Fruit fly (Drosophila melanogaster) whole organism, embryonic: ENCODE data around the gene w.

ENCODE experiments used
- Atf-2 ChIP-seq: fragments of 200-800 bp; sonication (Bioruptor generic); optimal IDR thresholded peaks from 2 replicates; lab custom pipeline; 2016; ENCODE audit warnings: missing biosample characterization, missing genetic modification characterization
- CG10147 ChIP-seq: fragments of 200-800 bp; sonication (Bioruptor generic); optimal IDR thresholded peaks from 2 replicates; lab custom pipeline; 2019; ENCODE audit warnings: missing biosample characterization, mild to moderate bottlenecking, missing genetic modification characterization, moderate library complexity
- CG10274 ChIP-seq: fragments of 200-800 bp; sonication (Bioruptor generic); optimal IDR thresholded peaks from 3 replicates; lab custom pipeline; 2017; ENCODE audit warnings: missing biosample characterization, mild to moderate bottlenecking, missing genetic modification characterization
- CG11723 ChIP-seq: fragments of 200-800 bp; sonication (Bioruptor generic); optimal IDR thresholded peaks from 2 replicates; lab custom pipeline; 2017; ENCODE audit warnings: missing biosample characterization, mild to moderate bottlenecking, missing genetic modification characterization
- CG15479 ChIP-seq: fragments of 200-800 bp; sonication (Bioruptor generic); optimal IDR thresholded peaks from 3 replicates; lab custom pipeline; 2019; ENCODE audit warnings: missing biosample characterization, mild to moderate bottlenecking, missing genetic modification characterization, moderate library complexity
- CG17912 ChIP-seq: fragments of 200-800 bp; sonication (Bioruptor generic); optimal IDR thresholded peaks from 2 replicates; lab custom pipeline; 2018; ENCODE audit warnings: missing biosample characterization, mild to moderate bottlenecking, missing genetic modification characterization
- CG18619 ChIP-seq: fragments of 200-800 bp; sonication (Bioruptor generic); optimal IDR thresholded peaks from 3 replicates; lab custom pipeline; 2017; ENCODE audit warnings: missing biosample characterization, mild to moderate bottlenecking, missing genetic modification characterization
- CG18764 ChIP-seq: fragments of 200-800 bp; sonication (Bioruptor generic); optimal IDR thresholded peaks from 3 replicates; lab custom pipeline; 2016; ENCODE audit warnings: missing biosample characterization, missing genetic modification characterization
- CG33213 ChIP-seq: fragments of 200-800 bp; sonication (Bioruptor generic); optimal IDR thresholded peaks from 3 replicates; lab custom pipeline; 2016; ENCODE audit warnings: missing biosample characterization, missing genetic modification characterization
- CG4328 ChIP-seq: fragments of 200-800 bp; sonication (Bioruptor generic); optimal IDR thresholded peaks from 3 replicates; lab custom pipeline; 2017; ENCODE audit warnings: missing biosample characterization, missing genetic modification reagents, missing genetic modification characterization
- CG4404 ChIP-seq: fragments of 200-800 bp; sonication (Bioruptor generic); IDR thresholded peaks from 2 replicates; pipeline ENCODE4 v1.3.6; 2022; ENCODE audit warnings: missing biosample characterization, missing genetic modification characterization
- CG4730 ChIP-seq: fragments of 200-800 bp; sonication (Bioruptor generic); IDR thresholded peaks from 2 replicates; pipeline ENCODE4 v1.3.6; 2022; ENCODE audit warnings: missing biosample characterization, missing genetic modification characterization
- CG7987 ChIP-seq: fragments of 200-800 bp; sonication (Bioruptor generic); optimal IDR thresholded peaks from 2 replicates; lab custom pipeline; 2018; ENCODE audit warnings: missing biosample characterization, mild to moderate bottlenecking, missing genetic modification characterization, moderate library complexity
- CG8359 ChIP-seq: fragments of 200-800 bp; sonication (Bioruptor generic); optimal IDR thresholded peaks from 2 replicates; lab custom pipeline; 2017; ENCODE audit warnings: missing biosample characterization, mild to moderate bottlenecking, missing genetic modification characterization, borderline replicate concordance
- CG9215 ChIP-seq: fragments of 200-800 bp; sonication (Bioruptor generic); IDR thresholded peaks from 2 replicates; pipeline ENCODE4 v1.3.6; 2022; ENCODE audit warnings: missing biosample characterization, missing genetic modification characterization
- D19A ChIP-seq: fragments of 200-800 bp; optimal IDR thresholded peaks from 3 replicates; lab custom pipeline; 2019; ENCODE audit warnings: missing biosample characterization, mild to moderate bottlenecking, missing genetic modification characterization, moderate library complexity
- Doc2 ChIP-seq: fragments of 200-800 bp; sonication (Bioruptor generic); IDR thresholded peaks from 2 replicates; pipeline ENCODE4 v1.3.6; 2022; ENCODE audit warnings: missing biosample characterization, missing genetic modification characterization
- Fer3 ChIP-seq: fragments of 200-800 bp; sonication (Bioruptor generic); optimal IDR thresholded peaks from 2 replicates; lab custom pipeline; 2018; ENCODE audit warnings: missing biosample characterization, mild to moderate bottlenecking, missing genetic modification characterization, moderate library complexity
- GATAe ChIP-seq: fragments of 200-800 bp; sonication (Bioruptor generic); conservative IDR thresholded peaks from 2 replicates; pipeline ENCODE4 v1.3.6; 2022; ENCODE audit warnings: missing biosample characterization, missing genetic modification characterization
- Lpt ChIP-seq: fragments of >200 bp; optimal IDR thresholded peaks from 2 replicates; lab custom pipeline; 2018; ENCODE audit warnings: missing biosample characterization, missing genetic modification characterization
- Mrtf ChIP-seq: fragments of 200-800 bp; sonication (Bioruptor generic); IDR thresholded peaks from 3 replicates; pipeline ENCODE4 v1.3.6; 2022; ENCODE audit warnings: missing biosample characterization, missing genetic modification characterization
- NC2β ChIP-seq: fragments of 200-800 bp; sonication (Bioruptor generic); optimal IDR thresholded peaks from 2 replicates; lab custom pipeline; 2016; ENCODE audit warnings: missing biosample characterization, missing genetic modification characterization
- NfI ChIP-seq: fragments of 200-800 bp; sonication (Bioruptor generic); optimal IDR thresholded peaks from 3 replicates; lab custom pipeline; 2018; ENCODE audit warnings: missing biosample characterization, mild to moderate bottlenecking, missing genetic modification characterization, moderate library complexity
- Poxn ChIP-seq: fragments of 200-800 bp; sonication (Bioruptor generic); IDR thresholded peaks from 2 replicates; pipeline ENCODE4 v1.3.6; 2022; ENCODE audit warnings: missing biosample characterization, missing genetic modification characterization
- Sox100B ChIP-seq: fragments of 200-800 bp; sonication (Bioruptor generic); optimal IDR thresholded peaks from 3 replicates; lab custom pipeline; 2018; ENCODE audit warnings: missing biosample characterization, mild to moderate bottlenecking, missing genetic modification characterization
- Stat92E ChIP-seq, 3 experiments: fragments of >200 bp in 2 of 3; fragments of 200-800 bp in 1 of 3; sonication (Bioruptor generic) in 1 of 3; optimal IDR thresholded peaks; 2 replicates each; lab custom pipeline; 2017 to 2019; ENCODE audit warnings: missing biosample characterization in 3 of 3, missing genetic modification characterization in 3 of 3, mild to moderate bottlenecking in 1 of 3, moderate library complexity in 1 of 3
- Trl ChIP-seq, 3 experiments: fragments of >200 bp in 2 of 3; fragments of 200-800 bp in 1 of 3; sonication (Bioruptor generic) in 1 of 3; optimal IDR thresholded peaks; 2 replicates in 1 of 3; 3 replicates in 2 of 3; lab custom pipeline; 2016 to 2017; ENCODE audit warnings: missing biosample characterization in 1 of 3, missing genetic modification characterization in 1 of 3
- Vsx1 ChIP-seq: fragments of 200-800 bp; sonication (Bioruptor generic); optimal IDR thresholded peaks from 2 replicates; lab custom pipeline; 2017; ENCODE audit warnings: missing biosample characterization, mild to moderate bottlenecking, missing genetic modification characterization, missing genetic modification reagents
- aop ChIP-seq: fragments of 200-800 bp; sonication (Bioruptor generic); IDR thresholded peaks from 2 replicates; pipeline ENCODE4 v1.3.6; 2022; ENCODE audit warnings: missing biosample characterization, missing genetic modification characterization
- bab2 ChIP-seq: fragments of 200-800 bp; sonication (Bioruptor generic); optimal IDR thresholded peaks from 2 replicates; lab custom pipeline; 2016; ENCODE audit warnings: missing biosample characterization, missing genetic modification characterization
- bigmax ChIP-seq: fragments of 200-800 bp; sonication (Bioruptor generic); optimal IDR thresholded peaks from 2 replicates; lab custom pipeline; 2018; ENCODE audit warnings: missing biosample characterization, mild to moderate bottlenecking, missing genetic modification characterization
- cg ChIP-seq: fragments of 200-800 bp; sonication (Bioruptor generic); optimal IDR thresholded peaks from 3 replicates; lab custom pipeline; 2019; ENCODE audit warnings: missing biosample characterization, mild to moderate bottlenecking, missing genetic modification characterization, moderate library complexity
- chinmo ChIP-seq: fragments of 200-800 bp; sonication (Bioruptor generic); IDR thresholded peaks from 4 replicates; pipeline ENCODE4 v1.3.6; 2022; ENCODE audit warnings: missing biosample characterization, missing genetic modification characterization; ENCODE audit not compliant: partially characterized antibody
- crol ChIP-seq: fragments of 200-800 bp; sonication (Bioruptor generic); IDR thresholded peaks from 2 replicates; pipeline ENCODE4 v1.3.6; 2022; ENCODE audit warnings: missing biosample characterization, missing genetic modification characterization
- en ChIP-seq: fragments of 200-800 bp; sonication (Bioruptor generic); optimal IDR thresholded peaks from 2 replicates; lab custom pipeline; 2016; ENCODE audit warnings: missing biosample characterization, missing genetic modification characterization
- jing ChIP-seq: fragments of 200-800 bp; sonication (Bioruptor generic); optimal IDR thresholded peaks from 2 replicates; lab custom pipeline; 2018; ENCODE audit warnings: missing biosample characterization, mild to moderate bottlenecking, missing genetic modification characterization
- lov ChIP-seq, 2 experiments: fragments of 200-800 bp in 1 of 2; fragments of >200 bp in 1 of 2; sonication (Bioruptor generic) in 1 of 2; IDR thresholded peaks in 1 of 2; optimal IDR thresholded peaks in 1 of 2; 2 replicates in 1 of 2; 3 replicates in 1 of 2; pipeline versions ENCODE4 v1.3.6 to Lab custom; 2017 to 2022; ENCODE audit warnings: missing biosample characterization in 1 of 2, missing genetic modification characterization in 1 of 2
- luna ChIP-seq: fragments of 200-800 bp; sonication (Bioruptor generic); optimal IDR thresholded peaks from 2 replicates; lab custom pipeline; 2016; ENCODE audit warnings: missing biosample characterization, missing genetic modification characterization
- mam ChIP-seq: fragments of 200-800 bp; sonication (Bioruptor generic); optimal IDR thresholded peaks from 3 replicates; lab custom pipeline; 2016; ENCODE audit warnings: missing biosample characterization, missing genetic modification characterization
- peb ChIP-seq: fragments of 200-800 bp; sonication (Bioruptor generic); IDR thresholded peaks from 2 replicates; pipeline ENCODE4 v1.3.6; 2022; ENCODE audit warnings: missing biosample characterization, missing genetic modification characterization
- phol ChIP-seq: fragments of 200-800 bp; sonication (Bioruptor generic); optimal IDR thresholded peaks from 3 replicates; lab custom pipeline; 2018; ENCODE audit warnings: missing biosample characterization, mild to moderate bottlenecking, missing genetic modification characterization, moderate library complexity
- row ChIP-seq: fragments of 200-800 bp; sonication (Bioruptor generic); IDR thresholded peaks from 3 replicates; pipeline ENCODE4 v1.3.6; 2022; ENCODE audit warnings: missing biosample characterization, missing genetic modification characterization
- slp2 ChIP-seq: fragments of 200-800 bp; sonication (Bioruptor generic); optimal IDR thresholded peaks from 2 replicates; lab custom pipeline; 2016; ENCODE audit warnings: missing biosample characterization, missing genetic modification characterization
- tna ChIP-seq: fragments of 200-800 bp; sonication (Bioruptor generic); IDR thresholded peaks from 2 replicates; pipeline ENCODE4 v1.3.6; 2022; ENCODE audit warnings: missing biosample characterization, missing genetic modification characterization; ENCODE audit not compliant: partially characterized antibody
- wek ChIP-seq: fragments of 200-800 bp; sonication (Bioruptor generic); optimal IDR thresholded peaks from 3 replicates; lab custom pipeline; 2018; ENCODE audit warnings: missing biosample characterization, mild to moderate bottlenecking, missing genetic modification characterization, moderate library complexity
- yki ChIP-seq: fragments of >200 bp; optimal IDR thresholded peaks from 3 replicates; lab custom pipeline; 2018

The w gene

DNA sequence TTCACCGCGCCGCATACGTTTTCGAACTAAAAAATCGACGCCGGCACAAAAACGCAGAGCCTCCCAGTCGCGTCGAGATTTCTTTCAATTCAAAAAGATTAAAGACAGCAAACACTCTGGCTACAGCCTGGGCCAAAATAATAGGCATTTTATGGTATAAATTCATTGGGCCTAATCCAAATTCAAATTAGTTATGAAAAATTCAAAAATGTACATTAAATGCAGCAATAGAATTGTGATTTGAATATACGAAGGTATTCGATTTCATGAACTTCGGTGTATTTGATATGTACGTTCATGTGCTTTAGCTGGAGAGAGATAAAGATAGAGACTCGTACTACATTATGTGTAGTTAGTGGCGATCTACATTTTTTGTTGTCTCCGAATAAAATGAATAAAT is 52.2 kb downstream of the w start, which contains the start of gene Syx4 (continued):
- TF ChIP-seq CG10147 (GFP tag; lab: Kevin White, UChicago) (peak; percentile 88), bigmax (GFP tag; lab: Kevin White, UChicago) (peak; percentile 21), NC2β (GFP tag; lab: Kevin White, UChicago) (peak; percentile 82)
- TF ChIP-seq, all 482 proteins: peak for 401

DNA sequence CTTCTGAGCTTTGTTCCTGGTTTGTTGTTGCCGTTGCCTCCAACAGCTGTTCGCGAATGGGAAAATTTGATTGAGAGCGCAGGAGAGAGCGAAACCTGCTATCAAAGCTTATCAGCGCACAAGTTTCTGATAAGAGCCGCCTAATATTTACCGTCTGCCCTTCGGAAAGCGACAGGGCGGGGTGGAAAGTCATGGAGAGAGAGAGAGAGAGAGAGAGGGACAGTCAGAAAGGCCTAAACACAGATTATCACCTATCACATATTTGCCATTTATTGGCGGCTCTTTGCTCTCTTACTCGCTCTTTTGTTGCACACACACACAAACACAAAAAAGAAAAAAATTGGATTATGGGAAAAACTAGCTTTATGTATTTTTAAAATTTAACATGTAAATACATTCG is 52.7 kb downstream of the w start:
- TF ChIP-seq GATAe (peak; percentile 8; the same call in 1 of the 2 replicates), crol (GFP tag; lab: Robert Waterston, UW) (peak; percentile 72), CG9215 (GFP tag; lab: Robert Waterston, UW) (no peak), Trl (optimal IDR thresholded peaks at IDR 0.05; lab: Kevin White, UChicago) (peak; percentile 49 to 85), Trl (GFP tag; optimal IDR thresholded peaks at IDR 0.05; lab: Kevin White, UChicago) (no peak), Stat92E (GFP tag; optimal IDR thresholded peaks at IDR 0.05; lab: Kevin White, UChicago) (no peak), chinmo (GFP tag; lab: Robert Waterston, UW) (0 out of 4 replicates have a peak, but pooled peaks have one; percentile 51), cg (GFP tag; lab: Kevin White, UChicago) (peak; percentile 5)

DNA sequence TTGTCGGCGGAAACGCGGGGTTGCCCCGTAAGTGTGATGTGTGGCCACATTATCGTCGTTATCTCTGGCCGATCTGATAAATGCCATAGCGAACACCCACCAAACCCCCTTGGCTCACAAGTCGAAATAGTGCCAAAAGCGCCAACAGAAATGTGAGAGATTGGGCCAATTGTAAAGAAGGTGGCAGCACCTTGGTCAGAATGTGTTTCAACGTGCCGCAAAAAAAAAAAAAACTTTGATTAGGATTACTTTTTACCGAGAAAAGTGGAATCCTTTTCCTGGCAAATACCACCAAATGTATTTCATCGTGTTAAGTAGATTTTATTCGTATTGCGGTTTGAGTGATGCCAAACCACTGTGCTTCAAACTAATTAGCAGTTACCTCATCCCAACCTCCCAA is 53.2 kb downstream of the w start:
- TF ChIP-seq CG10274 (GFP tag; lab: Kevin White, UChicago) = peak; percentile 65
- no peak for TF ChIP-seq CG4328 (GFP tag; lab: Kevin White, UChicago)
- TF ChIP-seq Lpt = no peak
- TF ChIP-seq slp2 (GFP tag; lab: Kevin White, UChicago) = peak; percentile 75
- TF ChIP-seq phol (tag; lab: Kevin White, UChicago) = peak; percentile 52
- peak; percentile 70 for TF ChIP-seq aop (GFP tag; lab: Robert Waterston, UW)
- peak; percentile 83 for TF ChIP-seq CG4730
- peak; percentile 93 for TF ChIP-seq row (GFP tag; lab: Robert Waterston, UW)
- no peak for TF ChIP-seq yki (lab: Kevin White, UChicago)
- peak; percentile 43 for TF ChIP-seq Sox100B (GFP tag; lab: Kevin White, UChicago)
- TF ChIP-seq CG18619 = peak; percentile 77
- no peak for TF ChIP-seq CG8359 (GFP tag; lab: Kevin White, UChicago)
- peak; percentile 61 for TF ChIP-seq Doc2 (GFP tag; lab: Robert Waterston, UW)
- TF ChIP-seq CG15479 = no peak
- TF ChIP-seq CG33213 (GFP tag; lab: Kevin White, UChicago) = peak; percentile 59
- peak; percentile 84 for TF ChIP-seq Fer3 (tag; lab: Kevin White, UChicago)
- peak; percentile 13 for TF ChIP-seq CG11723 (GFP tag; lab: Kevin White, UChicago)
- no peak for TF ChIP-seq lov (optimal IDR thresholded peaks at IDR 0.05; lab: Kevin White, UChicago)
- peak; percentile 79; the same call in 2 of the 3 replicates for TF ChIP-seq lov (GFP tag; IDR thresholded peaks at IDR 0.05; lab: Robert Waterston, UW)
- TF ChIP-seq luna (GFP tag; lab: Kevin White, UChicago) = peak; percentile 69
- no peak for TF ChIP-seq bigmax (GFP tag; lab: Kevin White, UChicago)
- TF ChIP-seq NfI (GFP tag; lab: Kevin White, UChicago) = peak; percentile 80
- peak; percentile 56 for TF ChIP-seq Atf-2
- TF ChIP-seq mam (GFP tag; lab: Kevin White, UChicago) = peak; percentile 88
- no peak for TF ChIP-seq CG7987 (GFP tag; lab: Kevin White, UChicago)
- TF ChIP-seq CG17912 (GFP tag; lab: Kevin White, UChicago) = no peak
- peak; percentile 86 for TF ChIP-seq Vsx1 (GFP tag; lab: Kevin White, UChicago)
- peak; percentile 31 for TF ChIP-seq en
- TF ChIP-seq Poxn (GFP tag; lab: Robert Waterston, UW) = peak; percentile 72; the same call in 1 of the 2 replicates
- TF ChIP-seq jing = no peak
- peak; percentile 85 for TF ChIP-seq Mrtf
- no peak for TF ChIP-seq D19A (tag; lab: Kevin White, UChicago)
- TF ChIP-seq CG4404 = peak; percentile 63
- peak; percentile 78 for TF ChIP-seq bab2
- peak; percentile 32 for TF ChIP-seq CG18764 (GFP tag; lab: Kevin White, UChicago)
- peak; percentile 67 for TF ChIP-seq peb (GFP tag; lab: Robert Waterston, UW)
- TF ChIP-seq wek = no peak
- no peak for TF ChIP-seq tna (GFP tag; lab: Robert Waterston, UW)
